Worm (Caenorhabditis elegans) whole organism, L1 larva: ENCODE measurements around the gene glb-9.

Source experiments
- aha-1 ChIP-seq: fragments of 150-350 bp; optimal IDR thresholded peaks from 2 replicates; lab custom pipeline; 2014; ENCODE audit warnings: missing biosample characterization, missing genetic modification characterization
- alr-1 ChIP-seq: fragments of 200-800 bp; sonication (Bioruptor generic); optimal IDR thresholded peaks from 2 replicates; lab custom pipeline; 2018; ENCODE audit warnings: borderline replicate concordance, mild to moderate bottlenecking, missing genetic modification characterization, missing compliant biosample characterization
- ama-1 ChIP-seq: fragments of 150-350 bp; optimal IDR thresholded peaks from 2 replicates; lab custom pipeline; 2014
- blmp-1 ChIP-seq: fragments of 150-350 bp; optimal IDR thresholded peaks from 2 replicates; lab custom pipeline; 2014; ENCODE audit warnings: missing biosample characterization, missing genetic modification characterization
- ceh-8 ChIP-seq: fragments of 200-800 bp; sonication (Bioruptor generic); optimal IDR thresholded peaks from 2 replicates; lab custom pipeline; 2018; ENCODE audit warnings: mild to moderate bottlenecking, missing genetic modification characterization, moderate library complexity, missing compliant biosample characterization
- ceh-90 ChIP-seq: sonication (generic microtip); optimal IDR thresholded peaks from 2 replicates; lab custom pipeline; 2016; ENCODE audit warnings: missing genetic modification characterization, missing compliant biosample characterization
- ces-1 ChIP-seq: fragments of 150-350 bp; optimal IDR thresholded peaks from 2 replicates; lab custom pipeline; 2014; ENCODE audit warnings: missing biosample characterization, missing genetic modification reagents, missing genetic modification characterization
- efl-1 ChIP-seq, 4 experiments: fragments of 150-350 bp; optimal IDR thresholded peaks in 3 of 4; peaks in 1 of 4; 1 replicate in 1 of 4; 2 replicates in 3 of 4; lab custom pipeline; 2014; ENCODE audit warnings: missing biosample characterization in 2 of 4, missing genetic modification characterization in 2 of 4, missing genetic modification reagents in 2 of 4
- egl-13 ChIP-seq: sonication (generic microtip); optimal IDR thresholded peaks from 2 replicates; lab custom pipeline; 2016; ENCODE audit warnings: missing genotype, missing genetic modification reagents, missing genetic modification characterization, missing compliant biosample characterization
- elt-2 ChIP-seq: sonication (generic microtip); optimal IDR thresholded peaks from 2 replicates; lab custom pipeline; 2016; ENCODE audit warnings: missing genetic modification characterization, mild to moderate bottlenecking, inconsistent platforms, missing compliant biosample characterization, missing genetic modification reagents
- fkh-4 ChIP-seq: sonication (generic microtip); optimal IDR thresholded peaks from 2 replicates; lab custom pipeline; 2016; ENCODE audit warnings: missing compliant biosample characterization, missing genetic modification characterization, borderline replicate concordance
- hlh-17 ChIP-seq: fragments of 200-800 bp; sonication (Bioruptor generic); optimal IDR thresholded peaks from 2 replicates; lab custom pipeline; 2018; ENCODE audit warnings: missing genetic modification characterization, mild to moderate bottlenecking, missing compliant biosample characterization, moderate library complexity, borderline replicate concordance
- irx-1 ChIP-seq: sonication (generic microtip); optimal IDR thresholded peaks from 2 replicates; lab custom pipeline; 2016; ENCODE audit warnings: missing genetic modification characterization, missing compliant biosample characterization
- lin-15B ChIP-seq: fragments of 150-350 bp; sonication (generic microtip); optimal IDR thresholded peaks from 3 replicates; lab custom pipeline; 2014; ENCODE audit warnings: missing biosample characterization, missing genetic modification characterization
- lir-3 ChIP-seq: sonication (generic microtip); optimal IDR thresholded peaks from 2 replicates; lab custom pipeline; 2016; ENCODE audit warnings: mild to moderate bottlenecking, missing genetic modification characterization, moderate library complexity, missing compliant biosample characterization; ENCODE audit not compliant: poor library complexity
- lsy-2 ChIP-seq, 2 experiments: fragments of 150-350 bp; optimal IDR thresholded peaks; 2 replicates each; lab custom pipeline; 2014; ENCODE audit warnings: missing biosample characterization in 2 of 2, missing genetic modification characterization in 2 of 2
- mdl-1 ChIP-seq, 2 experiments: fragments of 150-350 bp; optimal IDR thresholded peaks; 2 replicates each; lab custom pipeline; 2014 to 2017; ENCODE audit warnings: missing biosample characterization in 2 of 2, missing genetic modification characterization in 2 of 2, inconsistent platforms in 1 of 2
- nhr-12 ChIP-seq: sonication (generic microtip); optimal IDR thresholded peaks from 2 replicates; lab custom pipeline; 2017; ENCODE audit warnings: missing biosample characterization, missing genetic modification characterization
- nhr-20 ChIP-seq: sonication (generic microtip); optimal IDR thresholded peaks from 2 replicates; lab custom pipeline; 2016; ENCODE audit warnings: mild to moderate bottlenecking, missing genetic modification characterization, missing compliant biosample characterization
- nhr-90 ChIP-seq: sonication (generic microtip); optimal IDR thresholded peaks from 2 replicates; lab custom pipeline; 2016; ENCODE audit warnings: mild to moderate bottlenecking, missing genetic modification characterization, missing compliant biosample characterization; ENCODE audit not compliant: poor library complexity
- pqm-1 ChIP-seq: sonication (generic microtip); optimal IDR thresholded peaks from 3 replicates; lab custom pipeline; 2017; ENCODE audit warnings: missing biosample characterization, missing genetic modification characterization
- skn-1 ChIP-seq: fragments of 150-350 bp; optimal IDR thresholded peaks from 2 replicates; lab custom pipeline; 2014; ENCODE audit warnings: missing biosample characterization, missing genetic modification characterization
- swsn-7 ChIP-seq: sonication (generic microtip); optimal IDR thresholded peaks from 2 replicates; lab custom pipeline; 2016; ENCODE audit warnings: missing genetic modification characterization, missing compliant biosample characterization
- unc-130 ChIP-seq: fragments of 150-350 bp; optimal IDR thresholded peaks from 2 replicates; lab custom pipeline; 2017; ENCODE audit warnings: missing biosample characterization, missing genetic modification characterization, inconsistent platforms
- vab-15 ChIP-seq: sonication (generic microtip); optimal IDR thresholded peaks from 2 replicates; lab custom pipeline; 2017; ENCODE audit warnings: missing genotype, mild to moderate bottlenecking, missing genetic modification characterization, missing compliant biosample characterization
- xbp-1 ChIP-seq: sonication (generic microtip); optimal IDR thresholded peaks from 2 replicates; lab custom pipeline; 2016; ENCODE audit warnings: missing genetic modification characterization, missing compliant biosample characterization
- zag-1 ChIP-seq: fragments of 150-350 bp; optimal IDR thresholded peaks from 2 replicates; lab custom pipeline; 2014; ENCODE audit warnings: missing biosample characterization, missing genetic modification characterization

The glb-9 gene

ce11 chrII:7528210-7528609 is 9.1 kb upstream of the glb-9 start (continued):
- no peak for TF ChIP-seq nhr-12 (tag; lab: Kevin White, UChicago)
- peak; percentile 98 for TF ChIP-seq blmp-1
- TF ChIP-seq aha-1 (tag; lab: Kevin White, UChicago), result no peak
- TF ChIP-seq ces-1 (GFP tag; lab: Kevin White, UChicago), result no peak
- TF ChIP-seq vab-15 (tag; lab: Kevin White, UChicago), result peak; percentile 29

DNA sequence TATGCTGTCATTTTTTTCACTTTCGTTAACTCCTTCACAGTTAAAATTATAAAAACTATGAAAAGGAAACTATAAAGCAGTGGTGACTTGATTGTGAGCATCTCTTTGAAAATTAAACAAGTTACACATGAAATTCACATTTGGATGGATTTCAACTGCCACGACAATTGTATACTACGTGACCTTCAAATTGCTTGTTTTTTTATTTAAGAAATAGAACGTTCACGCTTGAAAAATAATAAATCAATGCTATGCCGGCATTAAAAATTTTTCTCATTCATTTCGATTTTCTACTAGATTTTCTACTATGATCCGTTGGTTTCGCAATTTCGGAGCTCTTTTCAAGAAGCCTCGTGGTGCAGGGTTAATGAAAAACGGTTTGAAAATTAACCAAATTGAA is 6.3 kb upstream of the glb-9 start, which contains the start of the genes ZK1290.7 and rnh-1.1:
ZK1290.7 (minus strand) TSS at position 101 of the 400 bp plus-strand sequence.
rnh-1.1 (plus strand) TSS at position 281 of the 400 bp plus-strand sequence.
- TF ChIP-seq blmp-1 (no peak), swsn-7 (tag; lab: Kevin White, UChicago) (no peak), egl-13 (tag; lab: Kevin White, UChicago) (no peak), unc-130 (tag; lab: Kevin White, UChicago) (no peak), hlh-17 (GFP tag; lab: Kevin White, UChicago) (no peak), lir-3 (tag; lab: Kevin White, UChicago) (no peak), pqm-1 (tag; lab: Kevin White, UChicago) (no peak), nhr-90 (tag; lab: Kevin White, UChicago) (no peak)

DNA sequence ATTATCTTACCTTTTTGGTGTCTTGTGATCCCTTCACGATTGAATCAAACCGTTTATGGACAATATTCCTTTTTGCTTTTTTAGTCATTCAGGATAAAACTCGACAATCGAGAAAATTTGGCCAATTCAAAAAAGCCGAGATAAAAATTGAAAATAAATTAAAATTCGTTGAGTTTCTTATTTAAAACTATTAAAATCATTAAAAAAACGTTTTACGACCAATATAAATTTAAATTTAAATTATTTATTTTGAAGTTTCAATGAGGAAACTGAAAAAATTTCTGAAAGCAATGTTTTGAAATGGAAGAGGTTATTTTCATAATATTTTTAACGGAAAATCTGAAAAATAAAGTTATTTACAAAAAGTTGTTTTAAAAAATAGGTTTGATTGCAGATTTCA is 4.2 kb upstream of the glb-9 start, which contains the start of gene ZK1290.15:
ZK1290.15 (plus strand) TSS at position 301 of the 400 bp plus-strand sequence.
- TF ChIP-seq nhr-12 (tag; lab: Kevin White, UChicago) (no peak), xbp-1 (tag; lab: Kevin White, UChicago) (no peak)

ce11 chrII:7521420-7521819 is 2.3 kb upstream of the glb-9 start:
- TF ChIP-seq ceh-90 (tag; lab: Kevin White, UChicago), result no peak
- TF ChIP-seq ama-1, result no peak
- TF ChIP-seq efl-1 (optimal IDR thresholded peaks at IDR 0.05; lab: Kevin White, UChicago), result no peak
- peak in 1 of 2 experiments; percentile 62 for TF ChIP-seq efl-1 (GFP tag; optimal IDR thresholded peaks at IDR 0.05 in 1 of 2; lab: Kevin White, UChicago)

DNA sequence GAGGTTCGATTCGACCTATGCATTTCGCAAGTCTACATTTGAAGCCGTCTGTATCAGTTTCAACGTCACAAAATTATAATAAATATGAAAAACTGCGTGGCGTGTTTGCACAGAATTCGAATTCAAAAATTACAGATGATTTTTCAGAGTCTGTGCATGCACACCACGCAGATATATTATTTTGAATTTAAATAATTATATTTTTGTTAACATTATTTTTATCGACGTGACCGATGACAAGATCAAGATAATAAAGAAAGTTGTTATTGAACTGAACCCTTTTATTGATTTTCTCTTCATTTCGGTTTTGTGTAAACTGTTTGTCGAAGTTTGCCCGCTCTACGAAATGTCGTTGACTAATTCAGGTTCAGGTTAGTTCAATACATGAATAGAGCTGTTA is 14.1 kb downstream of the glb-9 start, which contains the start of gene C28F5.1:
C28F5.1 (plus strand) TSS at position 301 of the 400 bp plus-strand sequence.
- no peak for TF ChIP-seq skn-1 (tag; lab: Kevin White, UChicago)
- no peak for TF ChIP-seq nhr-20 (tag; lab: Kevin White, UChicago)
- no peak for TF ChIP-seq ces-1 (GFP tag; lab: Kevin White, UChicago)
- no peak for TF ChIP-seq fkh-4

- TF ChIP-seq zag-1 (tag; lab: Kevin White, UChicago) (no peak), alr-1 (tag; lab: Kevin White, UChicago) (no peak), aha-1 (tag; lab: Kevin White, UChicago) (no peak), lsy-2 (tag; optimal IDR thresholded peaks at IDR 0.05; lab: Kevin White, UChicago) (no peak)
Measured at ce11 chrII:7499390-7499789, 19.7 kb downstream of the glb-9 start, which contains the start of gene srab-14. Gene srab-14 (minus strand): TSS chrII:7499490.

- TF ChIP-seq elt-2, result no peak
- TF ChIP-seq irx-1 (tag; lab: Kevin White, UChicago), result no peak
- no peak for TF ChIP-seq ceh-8 (GFP tag; lab: Kevin White, UChicago)
- peak; percentile 63 for TF ChIP-seq blmp-1
- TF ChIP-seq mdl-1 (tag; optimal IDR thresholded peaks at IDR 0.05; lab: Kevin White, UChicago), result no peak
Measured at ce11 chrII:7496070-7496469, 23.1 kb downstream of the glb-9 start, which contains the start of gene spi-1. Gene spi-1 (plus strand): TSS chrII:7496247.

DNA sequence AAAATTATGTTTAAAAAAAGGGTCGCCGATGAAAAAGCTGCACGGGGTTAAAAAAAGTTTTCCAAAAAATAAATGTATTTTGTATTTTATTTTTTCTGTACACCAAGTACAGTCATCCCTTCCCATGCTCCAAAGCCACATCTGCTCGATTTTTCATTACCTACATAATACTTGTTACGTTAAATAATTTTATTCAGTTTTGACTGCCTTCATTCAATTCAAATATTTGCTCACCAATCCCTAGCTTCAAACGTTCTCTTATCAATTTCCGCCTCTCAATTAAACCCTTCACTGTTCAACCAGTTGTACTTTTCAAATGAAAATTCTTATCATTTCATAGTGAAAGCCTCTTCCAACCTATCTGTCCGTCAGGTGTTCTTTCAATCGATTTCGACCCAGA is 25.0 kb downstream of the glb-9 start, which contains the start of gene R10H1.1:
R10H1.1 (plus strand) TSS at position 301 of the 400 bp plus-strand sequence.
- peak; percentile 40 for TF ChIP-seq blmp-1
- no peak for TF ChIP-seq lin-15B (tag; lab: Kevin White, UChicago)
